Fruit fly (Drosophila melanogaster) whole organism, prepupa: ENCODE measurements around the gene CG31871.
A peak's percentile ranks its signal among the peaks of the same experiment; 100 is the strongest.

ENCODE experiments used
- CG10631 ChIP-seq: fragments of 200-800 bp; sonication (Bioruptor generic); optimal IDR thresholded peaks from 2 replicates; lab custom pipeline; 2016; ENCODE audit warnings: missing biosample characterization, missing genetic modification characterization
- CG15336 ChIP-seq: fragments of 200-800 bp; sonication (Bioruptor generic); IDR thresholded peaks from 2 replicates; pipeline ENCODE4 v1.3.6; 2022; ENCODE audit warnings: missing biosample characterization, missing genetic modification characterization
- CG1621 ChIP-seq: fragments of 200-800 bp; sonication (Bioruptor generic); optimal IDR thresholded peaks from 3 replicates; lab custom pipeline; 2018; ENCODE audit warnings: missing biosample characterization, mild to moderate bottlenecking, missing genetic modification characterization
- CG16779 ChIP-seq: fragments of 200-800 bp; sonication (Bioruptor generic); optimal IDR thresholded peaks from 3 replicates; lab custom pipeline; 2017; ENCODE audit warnings: missing biosample characterization, mild to moderate bottlenecking, missing genetic modification characterization
- CG31627 ChIP-seq: fragments of 200-800 bp; sonication (Bioruptor generic); optimal IDR thresholded peaks from 3 replicates; lab custom pipeline; 2016; ENCODE audit warnings: missing biosample characterization, missing genetic modification characterization
- CG32006 ChIP-seq: fragments of 200-800 bp; sonication (Bioruptor generic); optimal IDR thresholded peaks from 3 replicates; lab custom pipeline; 2017; ENCODE audit warnings: missing biosample characterization, mild to moderate bottlenecking, missing genetic modification characterization
- CG34406 ChIP-seq: fragments of 200-800 bp; sonication (Bioruptor generic); optimal IDR thresholded peaks from 3 replicates; lab custom pipeline; 2016; ENCODE audit warnings: missing biosample characterization, missing genetic modification characterization
- CG3919 ChIP-seq: fragments of 200-800 bp; sonication (Bioruptor generic); optimal IDR thresholded peaks from 3 replicates; lab custom pipeline; 2016; ENCODE audit warnings: missing biosample characterization, missing genetic modification characterization
- CG4318 ChIP-seq: fragments of 200-800 bp; sonication (Bioruptor generic); optimal IDR thresholded peaks from 3 replicates; lab custom pipeline; 2017; ENCODE audit warnings: missing biosample characterization, mild to moderate bottlenecking, missing genetic modification characterization
- CG6163 ChIP-seq: fragments of 200-800 bp; sonication (Bioruptor generic); IDR thresholded peaks from 3 replicates; pipeline ENCODE4 v1.3.6; 2022; ENCODE audit warnings: missing biosample characterization, missing genetic modification characterization
- CG6276 ChIP-seq: fragments of 200-800 bp; sonication (Bioruptor generic); optimal IDR thresholded peaks from 2 replicates; lab custom pipeline; 2017; ENCODE audit warnings: missing biosample characterization, mild to moderate bottlenecking, missing genetic modification characterization
- CG6792 ChIP-seq: fragments of 200-800 bp; sonication (Bioruptor generic); optimal IDR thresholded peaks from 3 replicates; lab custom pipeline; 2016; ENCODE audit warnings: missing biosample characterization, missing genetic modification characterization
- CG6808 ChIP-seq: fragments of 200-800 bp; sonication (Bioruptor generic); optimal IDR thresholded peaks from 3 replicates; lab custom pipeline; 2017; ENCODE audit warnings: missing biosample characterization, missing genetic modification characterization, mild to moderate bottlenecking, moderate library complexity, missing genetic modification reagents
- CG6854 ChIP-seq: fragments of 200-800 bp; sonication (Bioruptor generic); optimal IDR thresholded peaks from 2 replicates; lab custom pipeline; 2017; ENCODE audit warnings: missing biosample characterization, mild to moderate bottlenecking, missing genetic modification characterization
- CG7368 ChIP-seq: fragments of 200-800 bp; sonication (Bioruptor generic); optimal IDR thresholded peaks from 3 replicates; lab custom pipeline; 2016; ENCODE audit warnings: missing biosample characterization, missing genetic modification characterization
- CG8119 ChIP-seq: fragments of 200-800 bp; sonication (Bioruptor generic); IDR thresholded peaks from 3 replicates; pipeline ENCODE4 v1.3.6; 2022; ENCODE audit warnings: missing biosample characterization, missing genetic modification characterization
- CG8319 ChIP-seq: fragments of 200-800 bp; sonication (Bioruptor generic); optimal IDR thresholded peaks from 3 replicates; lab custom pipeline; 2016; ENCODE audit warnings: missing biosample characterization, missing genetic modification characterization
- CG8632 ChIP-seq: fragments of 200-800 bp; sonication (Bioruptor generic); optimal IDR thresholded peaks from 3 replicates; lab custom pipeline; 2016; ENCODE audit warnings: missing biosample characterization, missing genetic modification characterization
- CG9139 ChIP-seq: fragments of 200-800 bp; sonication (Bioruptor generic); optimal IDR thresholded peaks from 3 replicates; lab custom pipeline; 2017; ENCODE audit warnings: missing biosample characterization, mild to moderate bottlenecking, missing genetic modification characterization
- Eip78C ChIP-seq: fragments of 200-800 bp; sonication (Bioruptor generic); peaks from one replicate; lab custom pipeline; 2016; ENCODE audit warnings: missing biosample characterization, missing genetic modification characterization
- Eip93F ChIP-seq: fragments of 200-800 bp; sonication (Bioruptor generic); optimal IDR thresholded peaks from 2 replicates; lab custom pipeline; 2016; ENCODE audit warnings: missing biosample characterization, mild to moderate bottlenecking, missing genetic modification characterization
- Ets21C ChIP-seq: fragments of 200-800 bp; sonication (Bioruptor generic); optimal IDR thresholded peaks from 3 replicates; lab custom pipeline; 2016; ENCODE audit warnings: missing biosample characterization, missing genetic modification characterization
- Ets96B ChIP-seq: fragments of 200-800 bp; optimal IDR thresholded peaks from 2 replicates; lab custom pipeline; 2019; ENCODE audit warnings: missing biosample characterization, mild to moderate bottlenecking, missing genetic modification characterization, moderate library complexity
- Hr38 ChIP-seq: sonication (Bioruptor generic); optimal IDR thresholded peaks from 2 replicates; lab custom pipeline; 2016; ENCODE audit warnings: missing biosample characterization, missing genetic modification characterization
- Hr39 ChIP-seq: fragments of 200-800 bp; sonication (Bioruptor generic); optimal IDR thresholded peaks from 2 replicates; lab custom pipeline; 2016; ENCODE audit warnings: missing biosample characterization, missing genetic modification characterization
- Hr4 ChIP-seq: fragments of 200-800 bp; sonication (Bioruptor generic); optimal IDR thresholded peaks from 3 replicates; lab custom pipeline; 2016; ENCODE audit warnings: missing biosample characterization, missing genetic modification characterization
- Met ChIP-seq: fragments of 200-800 bp; sonication (Bioruptor generic); optimal IDR thresholded peaks from 3 replicates; lab custom pipeline; 2016; ENCODE audit warnings: missing biosample characterization, missing genetic modification characterization
- Smox ChIP-seq: fragments of 200-800 bp; sonication (Bioruptor generic); optimal IDR thresholded peaks from 3 replicates; lab custom pipeline; 2016; ENCODE audit warnings: missing biosample characterization, missing genetic modification characterization
- Sox102F ChIP-seq: fragments of 200-800 bp; sonication (Bioruptor generic); optimal IDR thresholded peaks from 2 replicates; lab custom pipeline; 2016; ENCODE audit warnings: missing biosample characterization, mild to moderate bottlenecking, missing genetic modification characterization
- Sox14 ChIP-seq: fragments of 200-800 bp; sonication (Bioruptor generic); optimal IDR thresholded peaks from 3 replicates; lab custom pipeline; 2016; ENCODE audit warnings: missing biosample characterization, missing genetic modification characterization
- achi ChIP-seq: fragments of 200-800 bp; sonication (Bioruptor generic); optimal IDR thresholded peaks from 3 replicates; lab custom pipeline; 2016; ENCODE audit warnings: missing biosample characterization, missing genetic modification characterization
- cyc ChIP-seq: fragments of 200-800 bp; sonication (Bioruptor generic); optimal IDR thresholded peaks from 3 replicates; lab custom pipeline; 2016; ENCODE audit warnings: missing biosample characterization, missing genetic modification characterization
- dsx ChIP-seq: fragments of 200-800 bp; optimal IDR thresholded peaks from 3 replicates; lab custom pipeline; 2019; ENCODE audit warnings: missing biosample characterization, mild to moderate bottlenecking, missing genetic modification characterization, moderate library complexity; ENCODE audit not compliant: poor library complexity, severe bottlenecking
- esn ChIP-seq: fragments of 200-800 bp; sonication (Bioruptor generic); optimal IDR thresholded peaks from 2 replicates; lab custom pipeline; 2016; ENCODE audit warnings: missing biosample characterization, mild to moderate bottlenecking, missing genetic modification characterization, moderate library complexity
- fd85E ChIP-seq: fragments of 200-800 bp; sonication (Bioruptor generic); optimal IDR thresholded peaks from 3 replicates; lab custom pipeline; 2016; ENCODE audit warnings: missing biosample characterization, missing genetic modification characterization
- salr ChIP-seq, 2 experiments: fragments of 200-800 bp; sonication (Bioruptor generic); optimal IDR thresholded peaks; 3 replicates each; lab custom pipeline; 2016 to 2018; ENCODE audit warnings: missing biosample characterization in 2 of 2, missing genetic modification characterization in 2 of 2, mild to moderate bottlenecking in 1 of 2
- ss ChIP-seq, 2 experiments: fragments of 200-800 bp; sonication (Bioruptor generic); optimal IDR thresholded peaks; 2 replicates in 1 of 2; 3 replicates in 1 of 2; lab custom pipeline; 2017 to 2018; ENCODE audit warnings: mild to moderate bottlenecking in 2 of 2, missing biosample characterization in 2 of 2, missing genetic modification characterization in 2 of 2, moderate library complexity in 1 of 2
- svp ChIP-seq: fragments of 200-800 bp; sonication (Bioruptor generic); peaks from one replicate; lab custom pipeline; 2016; ENCODE audit warnings: missing biosample characterization, missing genetic modification characterization
- topi ChIP-seq: fragments of 200-800 bp; sonication (Bioruptor generic); optimal IDR thresholded peaks from 3 replicates; lab custom pipeline; 2016; ENCODE audit warnings: missing biosample characterization, missing genetic modification characterization
- vri ChIP-seq: fragments of 200-800 bp; sonication (Bioruptor generic); optimal IDR thresholded peaks from 3 replicates; lab custom pipeline; 2016; ENCODE audit warnings: missing biosample characterization, mild to moderate bottlenecking, missing genetic modification characterization

CG31871 gene

dm6 chr2L:10676933-10677714 is 15.2 kb downstream of the CG31871 start, which contains the start of gene CG17104 (continued):
- TF ChIP-seq CG6808 (GFP tag; lab: Kevin White, UChicago) (peak; percentile 56), dsx (peak; percentile 61), topi (GFP tag; lab: Kevin White, UChicago) (peak; percentile 63), achi (GFP tag; lab: Kevin White, UChicago) (peak; percentile 71), CG6854 (GFP tag; lab: Kevin White, UChicago) (no peak), CG1621 (tag; lab: Kevin White, UChicago) (peak; percentile 55), CG6792 (GFP tag; lab: Kevin White, UChicago) (peak; percentile 55), fd85E (no peak), Ets21C (GFP tag; lab: Kevin White, UChicago) (peak; percentile 6), cyc (peak; percentile 43), esn (GFP tag; lab: Kevin White, UChicago) (peak; percentile 65), CG4318 (GFP tag; lab: Kevin White, UChicago) (peak; percentile 67), vri (GFP tag; lab: Kevin White, UChicago) (peak; percentile 6), Smox (GFP tag; lab: Kevin White, UChicago) (peak; percentile 55)

DNA sequence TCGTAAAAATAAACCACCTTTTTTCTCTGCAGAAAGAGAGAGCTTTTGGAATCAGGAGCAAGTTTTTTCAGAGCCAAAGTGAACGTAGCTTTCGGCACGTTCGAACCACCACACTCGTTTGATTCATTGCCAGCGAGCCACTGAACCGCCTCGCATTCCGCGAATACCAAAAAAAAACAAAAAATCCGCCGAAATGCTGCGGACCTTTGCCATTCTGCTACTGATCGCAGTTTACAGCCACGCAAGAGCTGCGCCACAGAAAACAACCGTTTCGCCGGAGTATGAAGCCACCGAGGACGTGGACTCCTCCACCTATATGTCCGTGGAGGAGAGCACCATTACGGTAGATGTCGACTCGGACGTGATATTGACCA is 15.8 kb downstream of the CG31871 start:
- TF ChIP-seq topi (GFP tag; lab: Kevin White, UChicago) (no peak), Hr4 (GFP tag; lab: Kevin White, UChicago) (no peak), CG15336 (GFP tag; lab: Robert Waterston, UW) (peak; percentile 4; the same call in 1 of the 2 replicates), CG9139 (GFP tag; lab: Kevin White, UChicago) (no peak), Eip78C (GFP tag; lab: Kevin White, UChicago) (no peak), CG34406 (GFP tag; lab: Kevin White, UChicago) (no peak), CG32006 (GFP tag; lab: Kevin White, UChicago) (peak; percentile 26), salr (GFP tag; optimal IDR thresholded peaks at IDR 0.05; lab: Kevin White, UChicago) (no peak)

DNA sequence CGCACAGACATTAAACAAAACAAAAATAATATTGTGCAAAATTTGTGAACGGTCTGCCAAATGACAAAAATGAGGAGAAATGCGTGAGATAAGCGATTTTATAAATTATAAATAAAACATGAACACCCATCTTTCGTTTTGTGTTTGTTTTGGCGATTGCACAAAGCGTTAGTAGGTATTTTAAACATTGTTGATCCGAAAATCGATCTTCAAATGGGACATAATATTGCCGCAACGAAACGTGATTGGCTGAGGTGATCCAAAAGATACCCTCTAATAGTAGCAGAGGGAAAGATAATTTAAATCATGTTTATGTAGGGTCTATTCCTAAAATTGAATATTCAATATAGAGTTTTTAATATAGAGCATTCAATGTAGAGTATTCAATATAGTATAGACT is 17.7 kb downstream of the CG31871 start:
- TF ChIP-seq CG6276 (no peak), CG34406 (GFP tag; lab: Kevin White, UChicago) (no peak), Hr38 (GFP tag; lab: Kevin White, UChicago) (no peak), CG6163 (GFP tag; lab: Robert Waterston, UW) (0 out of 3 replicates have a peak, but pooled peaks have one; percentile 26), CG15336 (GFP tag; lab: Robert Waterston, UW) (0 out of 2 replicates have a peak, but pooled peaks have one; percentile 30), CG31627 (GFP tag; lab: Kevin White, UChicago) (no peak), CG6808 (GFP tag; lab: Kevin White, UChicago) (no peak), Sox102F (GFP tag; lab: Kevin White, UChicago) (no peak), CG10631 (no peak), Ets96B (tag; lab: Kevin White, UChicago) (no peak), Met (GFP tag; lab: Kevin White, UChicago) (peak; percentile 5), CG3919 (GFP tag; lab: Kevin White, UChicago) (no peak), Ets21C (GFP tag; lab: Kevin White, UChicago) (no peak), CG32006 (GFP tag; lab: Kevin White, UChicago) (peak; percentile 16), svp (peak; percentile 59), esn (GFP tag; lab: Kevin White, UChicago) (no peak), CG7368 (GFP tag; lab: Kevin White, UChicago) (no peak), fd85E (no peak), Eip93F (GFP tag; lab: Kevin White, UChicago) (no peak), Hr4 (GFP tag; lab: Kevin White, UChicago) (peak; percentile 35), ss (GFP tag; optimal IDR thresholded peaks at IDR 0.05; lab: Kevin White, UChicago) (no peak), Hr39 (GFP tag; lab: Kevin White, UChicago) (no peak), CG8319 (no peak), Eip78C (GFP tag; lab: Kevin White, UChicago) (peak; percentile 61), CG16779 (tag; lab: Kevin White, UChicago) (no peak), CG6854 (GFP tag; lab: Kevin White, UChicago) (no peak), CG8632 (GFP tag; lab: Kevin White, UChicago) (no peak), CG8119 (peak; percentile 31; the same call in 1 of the 3 replicates), CG6792 (GFP tag; lab: Kevin White, UChicago) (no peak), CG9139 (GFP tag; lab: Kevin White, UChicago) (no peak), Sox14 (GFP tag; lab: Kevin White, UChicago) (no peak)
